Worm (Caenorhabditis elegans) whole organism, mixed stage, embryonic: ENCODE results near the gene F23F1.10.

Experiments used
- bed-3 ChIP-seq: fragments of 200-800 bp; sonication (Bioruptor generic); optimal IDR thresholded peaks from 3 replicates; lab custom pipeline; 2018; ENCODE audit warnings: mild to moderate bottlenecking, missing genetic modification characterization, moderate library complexity, missing compliant biosample characterization
- blmp-1 ChIP-seq: fragments of 150-350 bp; optimal IDR thresholded peaks from 2 replicates; lab custom pipeline; 2014; ENCODE audit warnings: missing biosample characterization, missing genetic modification characterization
- ceh-39 ChIP-seq: fragments of 150-350 bp; optimal IDR thresholded peaks from 2 replicates; lab custom pipeline; 2014; ENCODE audit warnings: missing biosample characterization, missing genetic modification characterization
- ceh-43 ChIP-seq: fragments of 200-800 bp; sonication (Bioruptor generic); optimal IDR thresholded peaks from 2 replicates; lab custom pipeline; 2018; ENCODE audit warnings: mild to moderate bottlenecking, missing genetic modification characterization, moderate library complexity, missing compliant biosample characterization
- ceh-83 ChIP-seq: fragments of 200-800 bp; sonication (Bioruptor generic); optimal IDR thresholded peaks from 2 replicates; lab custom pipeline; 2018; ENCODE audit warnings: mild to moderate bottlenecking, missing genetic modification characterization, missing compliant biosample characterization
- ces-1 ChIP-seq: fragments of 150-350 bp; optimal IDR thresholded peaks from 2 replicates; lab custom pipeline; 2014; ENCODE audit warnings: missing biosample characterization, missing genetic modification reagents, missing genetic modification characterization
- cnd-1 ChIP-seq: fragments of 200-800 bp; sonication (Bioruptor generic); optimal IDR thresholded peaks from 2 replicates; lab custom pipeline; 2018; ENCODE audit warnings: mild to moderate bottlenecking, missing genetic modification characterization, missing compliant biosample characterization
- drap-1 ChIP-seq: fragments of 200-800 bp; sonication (Bioruptor generic); optimal IDR thresholded peaks from 3 replicates; lab custom pipeline; 2018; ENCODE audit warnings: mild to moderate bottlenecking, missing genetic modification characterization, missing compliant biosample characterization
- elt-1 ChIP-seq: sonication (generic microtip); optimal IDR thresholded peaks from 2 replicates; lab custom pipeline; 2017; ENCODE audit warnings: missing genetic modification characterization, mild to moderate bottlenecking, missing compliant biosample characterization, antibody characterized with exemption, moderate library complexity, borderline replicate concordance; ENCODE audit not compliant: insufficient read depth
- elt-3 ChIP-seq: fragments of 150-350 bp; optimal IDR thresholded peaks from 2 replicates; lab custom pipeline; 2014; ENCODE audit warnings: missing biosample characterization, missing genetic modification characterization
- ham-2 ChIP-seq: fragments of 200-800 bp; sonication (Bioruptor generic); optimal IDR thresholded peaks from 2 replicates; lab custom pipeline; 2018; ENCODE audit warnings: mild to moderate bottlenecking, missing genetic modification characterization, missing compliant biosample characterization
- hlh-1 ChIP-seq: fragments of 150-350 bp; optimal IDR thresholded peaks from 2 replicates; lab custom pipeline; 2014; ENCODE audit warnings: missing biosample characterization, missing genetic modification reagents, missing genetic modification characterization
- lin-13 ChIP-seq: fragments of 150-350 bp; optimal IDR thresholded peaks from 2 replicates; lab custom pipeline; 2014; ENCODE audit warnings: missing biosample characterization, missing genetic modification characterization
- lin-32 ChIP-seq: fragments of 200-800 bp; sonication (Bioruptor generic); optimal IDR thresholded peaks from 2 replicates; lab custom pipeline; 2018; ENCODE audit warnings: mild to moderate bottlenecking, missing genetic modification characterization, missing compliant biosample characterization
- lsy-2 ChIP-seq: fragments of 150-350 bp; optimal IDR thresholded peaks from 2 replicates; lab custom pipeline; 2014; ENCODE audit warnings: missing biosample characterization, missing genetic modification characterization
- mab-5 ChIP-seq: fragments of 150-350 bp; optimal IDR thresholded peaks from 2 replicates; lab custom pipeline; 2014; ENCODE audit warnings: missing biosample characterization, missing genetic modification characterization
- mep-1 ChIP-seq: fragments of 150-350 bp; optimal IDR thresholded peaks from 2 replicates; lab custom pipeline; 2017; ENCODE audit warnings: missing biosample characterization, missing genetic modification reagents, missing genetic modification characterization, inconsistent platforms
- mls-2 ChIP-seq: sonication (generic microtip); optimal IDR thresholded peaks from 2 replicates; lab custom pipeline; 2016; ENCODE audit warnings: mild to moderate bottlenecking, missing genetic modification characterization, moderate library complexity, missing compliant biosample characterization
- nhr-12 ChIP-seq: fragments of 150-350 bp; optimal IDR thresholded peaks from 2 replicates; lab custom pipeline; 2014; ENCODE audit warnings: missing biosample characterization, missing genetic modification characterization
- nhr-2 ChIP-seq: fragments of 150-350 bp; optimal IDR thresholded peaks from 2 replicates; lab custom pipeline; 2014; ENCODE audit warnings: missing biosample characterization, missing genetic modification characterization
- nhr-237 ChIP-seq: fragments of 150-350 bp; optimal IDR thresholded peaks from 2 replicates; lab custom pipeline; 2014; ENCODE audit warnings: missing biosample characterization, missing genetic modification characterization
- nhr-28 ChIP-seq: fragments of 150-350 bp; optimal IDR thresholded peaks from 2 replicates; lab custom pipeline; 2014; ENCODE audit warnings: missing biosample characterization, missing genetic modification characterization
- nhr-76 ChIP-seq: sonication (generic microtip); optimal IDR thresholded peaks from 2 replicates; lab custom pipeline; 2017; ENCODE audit warnings: missing biosample characterization, missing genetic modification characterization
- pha-4 ChIP-seq: fragments of 150-350 bp; optimal IDR thresholded peaks from 2 replicates; lab custom pipeline; 2018; ENCODE audit warnings: missing biosample characterization, missing genetic modification reagents, missing genetic modification characterization
- sem-2 ChIP-seq: fragments of 200-800 bp; sonication (Bioruptor generic); optimal IDR thresholded peaks from 2 replicates; lab custom pipeline; 2018; ENCODE audit warnings: mild to moderate bottlenecking, missing genetic modification characterization, missing compliant biosample characterization
- sptf-1 ChIP-seq: sonication (generic microtip); optimal IDR thresholded peaks from 2 replicates; lab custom pipeline; 2017; ENCODE audit warnings: mild to moderate bottlenecking, missing genetic modification characterization, moderate library complexity, missing compliant biosample characterization
- tbx-8 ChIP-seq: fragments of 200-800 bp; sonication (Bioruptor generic); optimal IDR thresholded peaks from 2 replicates; lab custom pipeline; 2018; ENCODE audit warnings: mild to moderate bottlenecking, missing genetic modification characterization, moderate library complexity, missing compliant biosample characterization
- unc-120 ChIP-seq: sonication (generic microtip); optimal IDR thresholded peaks from 2 replicates; lab custom pipeline; 2017; ENCODE audit warnings: missing genetic modification characterization, missing compliant biosample characterization; ENCODE audit not compliant: poor library complexity, severe bottlenecking
- unc-62 ChIP-seq: fragments of 150-350 bp; optimal IDR thresholded peaks from 2 replicates; lab custom pipeline; 2014; ENCODE audit warnings: missing biosample characterization, missing genetic modification reagents, missing genetic modification characterization
- zip-8 ChIP-seq: fragments of 150-350 bp; optimal IDR thresholded peaks from 2 replicates; lab custom pipeline; 2014; ENCODE audit warnings: missing biosample characterization, missing genetic modification characterization
- ztf-11 ChIP-seq: fragments of 150-350 bp; optimal IDR thresholded peaks from 2 replicates; lab custom pipeline; 2014; ENCODE audit warnings: missing biosample characterization, missing genetic modification characterization

Gene F23F1.10

ce11 chrII:46116-46515, 4.3 kb upstream of the F23F1.10 start, which contains the start of gene rpt-4:
Gene rpt-4, minus strand, starts transcription at chrII:46216.
- TF ChIP-seq mls-2 (tag; lab: Kevin White, UChicago) (no peak), sem-2 (GFP tag; lab: Kevin White, UChicago) (no peak), lsy-2 (tag; lab: Kevin White, UChicago) (no peak), nhr-2 (tag; lab: Kevin White, UChicago) (no peak), nhr-76 (tag; lab: Kevin White, UChicago) (no peak), ceh-83 (GFP tag; lab: Kevin White, UChicago) (no peak), drap-1 (GFP tag; lab: Kevin White, UChicago) (no peak), unc-120 (tag; lab: Kevin White, UChicago) (no peak), bed-3 (GFP tag; lab: Kevin White, UChicago) (no peak), blmp-1 (tag; lab: Kevin White, UChicago) (no peak), lin-13 (tag; lab: Kevin White, UChicago) (no peak), tbx-8 (GFP tag; lab: Kevin White, UChicago) (no peak), unc-62 (GFP tag; lab: Kevin White, UChicago) (no peak)

ce11 chrII:44740-45139, 3.0 kb upstream of the F23F1.10 start, which contains the start of gene rpoa-49:
Gene rpoa-49, plus strand, starts transcription at chrII:45040.
- TF ChIP-seq lin-13 (tag; lab: Kevin White, UChicago) (no peak), ceh-39 (tag; lab: Kevin White, UChicago) (no peak), sptf-1 (tag; lab: Kevin White, UChicago) (no peak), ztf-11 (tag; lab: Kevin White, UChicago) (no peak), elt-1 (tag; lab: Kevin White, UChicago) (no peak), lin-32 (GFP tag; lab: Kevin White, UChicago) (no peak), nhr-76 (tag; lab: Kevin White, UChicago) (no peak), nhr-28 (no peak), nhr-12 (tag; lab: Kevin White, UChicago) (no peak), ceh-43 (GFP tag; lab: Kevin White, UChicago) (no peak), ham-2 (no peak)

ce11 chrII:43640-44039, 1.9 kb upstream of the F23F1.10 start, which contains the start of gene nfyc-1:
Gene nfyc-1, plus strand, starts transcription at chrII:43907.
- no peak for TF ChIP-seq lin-32 (GFP tag; lab: Kevin White, UChicago)
- peak; percentile 66 for TF ChIP-seq mep-1
- TF ChIP-seq lin-13 (tag; lab: Kevin White, UChicago), result peak; percentile 50
- TF ChIP-seq cnd-1 (tag; lab: Kevin White, UChicago), result no peak
- TF ChIP-seq lsy-2 (tag; lab: Kevin White, UChicago), result peak; percentile 57
- TF ChIP-seq nhr-237 (tag; lab: Kevin White, UChicago), result peak; percentile 51
- TF ChIP-seq pha-4 (tag; lab: Kevin White, UChicago), result peak; percentile 74
- peak; percentile 90 for TF ChIP-seq ces-1 (GFP tag; lab: Kevin White, UChicago)
- TF ChIP-seq, all 35 proteins: peak for 6

- no peak for TF ChIP-seq mep-1
Observed at ce11 chrII:39437-39836, 2.3 kb downstream of the F23F1.10 start, which contains the start of gene spp-24. Gene spp-24, minus strand, starts transcription at chrII:39537.

- TF ChIP-seq zip-8, result no peak
- TF ChIP-seq elt-3, result no peak
- TF ChIP-seq nhr-76 (tag; lab: Kevin White, UChicago), result no peak
Observed at ce11 chrII:37213-37612, 4.6 kb downstream of the F23F1.10 start, which contains the start of gene F23F1.6. Gene F23F1.6, minus strand, starts transcription at chrII:37313.

ce11 chrII:33904-34303, 7.9 kb downstream of the F23F1.10 start, which contains the start of gene F23F1.2:
Gene F23F1.2, plus strand, starts transcription at chrII:34204.
- TF ChIP-seq bed-3 (GFP tag; lab: Kevin White, UChicago), result no peak
- no peak for TF ChIP-seq drap-1 (GFP tag; lab: Kevin White, UChicago)
- TF ChIP-seq mab-5 (tag; lab: Kevin White, UChicago), result no peak
- TF ChIP-seq lsy-2 (tag; lab: Kevin White, UChicago), result no peak
- no peak for TF ChIP-seq mls-2 (tag; lab: Kevin White, UChicago)
- no peak for TF ChIP-seq tbx-8 (GFP tag; lab: Kevin White, UChicago)
- no peak for TF ChIP-seq sem-2 (GFP tag; lab: Kevin White, UChicago)
- no peak for TF ChIP-seq nhr-2 (tag; lab: Kevin White, UChicago)
- TF ChIP-seq sptf-1 (tag; lab: Kevin White, UChicago), result no peak
- no peak for TF ChIP-seq ceh-39 (tag; lab: Kevin White, UChicago)
- no peak for TF ChIP-seq blmp-1 (tag; lab: Kevin White, UChicago)
- no peak for TF ChIP-seq lin-13 (tag; lab: Kevin White, UChicago)
- no peak for TF ChIP-seq mep-1
- no peak for TF ChIP-seq cnd-1 (tag; lab: Kevin White, UChicago)
- no peak for TF ChIP-seq hlh-1
- TF ChIP-seq ztf-11 (tag; lab: Kevin White, UChicago), result no peak
- TF ChIP-seq pha-4 (tag; lab: Kevin White, UChicago), result no peak
- no peak for TF ChIP-seq ceh-83 (GFP tag; lab: Kevin White, UChicago)
- TF ChIP-seq lin-32 (GFP tag; lab: Kevin White, UChicago), result no peak
- TF ChIP-seq ham-2, result no peak
- TF ChIP-seq, all 35 proteins: peak for 0
